Worm (Caenorhabditis elegans) whole organism, midembryonic: ENCODE measurements around the gene dhs-25.

Experiments used
- T22C8.4 ChIP-seq: fragments of 200-800 bp; sonication (Bioruptor generic); IDR thresholded peaks from 2 replicates; pipeline ENCODE4 v1.3.6; 2022; ENCODE audit warnings: missing genetic modification characterization, missing compliant biosample characterization
- cog-1 ChIP-seq: sonication (generic microtip); optimal IDR thresholded peaks from 2 replicates; lab custom pipeline; 2016; ENCODE audit warnings: missing genetic modification characterization, missing compliant biosample characterization
- flt-1 ChIP-seq: fragments of 200-800 bp; sonication (Bioruptor generic); IDR thresholded peaks from 2 replicates; pipeline ENCODE4 v1.3.6; 2022; ENCODE audit warnings: missing genetic modification characterization, missing compliant biosample characterization
- klf-2 ChIP-seq: fragments of 200-800 bp; sonication (Bioruptor generic); conservative IDR thresholded peaks from 2 replicates; pipeline ENCODE4 v1.3.6; 2022; ENCODE audit warnings: missing genetic modification reagents, missing genetic modification characterization, missing compliant biosample characterization
- med-1 ChIP-seq: sonication (generic microtip); optimal IDR thresholded peaks from 2 replicates; lab custom pipeline; 2017; ENCODE audit warnings: missing genetic modification characterization, mild to moderate bottlenecking, missing compliant biosample characterization, antibody characterized with exemption, missing genetic modification reagents; ENCODE audit not compliant: insufficient read depth
- ref-1 ChIP-seq: fragments of 200-800 bp; sonication (Bioruptor generic); conservative IDR thresholded peaks from 2 replicates; pipeline ENCODE4 v1.3.6; 2022; ENCODE audit warnings: missing genetic modification reagents, missing genetic modification characterization, missing compliant biosample characterization
- tab-1 ChIP-seq: fragments of 200-800 bp; sonication (Bioruptor generic); IDR thresholded peaks from 2 replicates; pipeline ENCODE4 v1.3.6; 2022; ENCODE audit warnings: missing genetic modification characterization, missing compliant biosample characterization
- ztf-23 ChIP-seq: fragments of 200-800 bp; sonication (Bioruptor generic); IDR thresholded peaks from 2 replicates; pipeline ENCODE4 v1.3.6; 2022; ENCODE audit warnings: missing genetic modification reagents, missing genetic modification characterization, missing compliant biosample characterization
- ztf-29 ChIP-seq: fragments of 200-800 bp; sonication (Bioruptor generic); IDR thresholded peaks from 2 replicates; pipeline ENCODE4 v1.3.6; 2022; ENCODE audit warnings: missing genetic modification reagents, missing genetic modification characterization, missing compliant biosample characterization

The dhs-25 gene

ce11 chrX:1521387-1521786 is 35.1 kb downstream of the dhs-25 start, which contains the start of gene toca-1:
Gene toca-1, minus strand, starts transcription at chrX:1521487.
- no peak for TF ChIP-seq T22C8.4 (GFP tag; lab: Robert Waterston, UW)

ce11 chrX:1522068-1522467 is 35.7 kb downstream of the dhs-25 start:
- TF ChIP-seq cog-1 (tag; lab: Kevin White, UChicago) (no peak), med-1 (no peak), flt-1 (GFP tag; lab: Robert Waterston, UW) (no peak), ref-1 (GFP tag; lab: Robert Waterston, UW) (no peak), klf-2 (GFP tag; lab: Robert Waterston, UW) (no peak), ztf-29 (GFP tag; lab: Robert Waterston, UW) (no peak), tab-1 (GFP tag; lab: Robert Waterston, UW) (no peak), T22C8.4 (GFP tag; lab: Robert Waterston, UW) (no peak), ztf-23 (GFP tag; lab: Robert Waterston, UW) (no peak)

ce11 chrX:1523272-1523671 is 36.9 kb downstream of the dhs-25 start:
- TF ChIP-seq klf-2 (GFP tag; lab: Robert Waterston, UW) (no peak), flt-1 (GFP tag; lab: Robert Waterston, UW) (no peak), ref-1 (GFP tag; lab: Robert Waterston, UW) (no peak), ztf-23 (GFP tag; lab: Robert Waterston, UW) (no peak), med-1 (no peak), tab-1 (GFP tag; lab: Robert Waterston, UW) (no peak), ztf-29 (GFP tag; lab: Robert Waterston, UW) (no peak), T22C8.4 (GFP tag; lab: Robert Waterston, UW) (no peak), cog-1 (tag; lab: Kevin White, UChicago) (no peak)

ce11 chrX:1524559-1524958 is 38.2 kb downstream of the dhs-25 start:
- TF ChIP-seq cog-1 (tag; lab: Kevin White, UChicago), result peak; percentile 55
- TF ChIP-seq flt-1 (GFP tag; lab: Robert Waterston, UW), result 0 out of 2 replicates have a peak, but pooled peaks have one; percentile 47
- TF ChIP-seq ref-1 (GFP tag; lab: Robert Waterston, UW), result no peak
- no peak for TF ChIP-seq tab-1 (GFP tag; lab: Robert Waterston, UW)

- TF ChIP-seq cog-1 (tag; lab: Kevin White, UChicago), result no peak
- TF ChIP-seq T22C8.4 (GFP tag; lab: Robert Waterston, UW), result 0 out of 2 replicates have a peak, but pooled peaks have one; percentile 32
- TF ChIP-seq ztf-29 (GFP tag; lab: Robert Waterston, UW), result no peak
These were observed 39.3 kb downstream of the dhs-25 start for ce11 chrX:1525511-1526172.

- no peak for TF ChIP-seq cog-1 (tag; lab: Kevin White, UChicago)
- no peak for TF ChIP-seq klf-2 (GFP tag; lab: Robert Waterston, UW)
- no peak for TF ChIP-seq ref-1 (GFP tag; lab: Robert Waterston, UW)
- no peak for TF ChIP-seq tab-1 (GFP tag; lab: Robert Waterston, UW)
- no peak for TF ChIP-seq flt-1 (GFP tag; lab: Robert Waterston, UW)
- no peak for TF ChIP-seq ztf-23 (GFP tag; lab: Robert Waterston, UW)
- no peak for TF ChIP-seq T22C8.4 (GFP tag; lab: Robert Waterston, UW)
- no peak for TF ChIP-seq med-1
- no peak for TF ChIP-seq ztf-29 (GFP tag; lab: Robert Waterston, UW)
These were observed 41.0 kb downstream of the dhs-25 start for ce11 chrX:1527338-1527737.

- no peak for TF ChIP-seq klf-2 (GFP tag; lab: Robert Waterston, UW)
- no peak for TF ChIP-seq tab-1 (GFP tag; lab: Robert Waterston, UW)
- no peak for TF ChIP-seq T22C8.4 (GFP tag; lab: Robert Waterston, UW)
- TF ChIP-seq med-1, result no peak
- TF ChIP-seq ztf-29 (GFP tag; lab: Robert Waterston, UW), result no peak
- no peak for TF ChIP-seq flt-1 (GFP tag; lab: Robert Waterston, UW)
- TF ChIP-seq cog-1 (tag; lab: Kevin White, UChicago), result no peak
- TF ChIP-seq ztf-23 (GFP tag; lab: Robert Waterston, UW), result no peak
- no peak for TF ChIP-seq ref-1 (GFP tag; lab: Robert Waterston, UW)
These were observed 41.8 kb downstream of the dhs-25 start for ce11 chrX:1528107-1528506.

ce11 chrX:1529013-1529412 is 42.7 kb downstream of the dhs-25 start:
- no peak for TF ChIP-seq cog-1 (tag; lab: Kevin White, UChicago)
- TF ChIP-seq med-1, result no peak
- TF ChIP-seq ztf-23 (GFP tag; lab: Robert Waterston, UW), result no peak
- no peak for TF ChIP-seq tab-1 (GFP tag; lab: Robert Waterston, UW)
- TF ChIP-seq T22C8.4 (GFP tag; lab: Robert Waterston, UW), result no peak
- no peak for TF ChIP-seq flt-1 (GFP tag; lab: Robert Waterston, UW)
- TF ChIP-seq klf-2 (GFP tag; lab: Robert Waterston, UW), result no peak
- TF ChIP-seq ref-1 (GFP tag; lab: Robert Waterston, UW), result no peak
- no peak for TF ChIP-seq ztf-29 (GFP tag; lab: Robert Waterston, UW)

- no peak for TF ChIP-seq tab-1 (GFP tag; lab: Robert Waterston, UW)
- TF ChIP-seq ztf-23 (GFP tag; lab: Robert Waterston, UW), result no peak
- TF ChIP-seq cog-1 (tag; lab: Kevin White, UChicago), result no peak
- no peak for TF ChIP-seq T22C8.4 (GFP tag; lab: Robert Waterston, UW)
- no peak for TF ChIP-seq klf-2 (GFP tag; lab: Robert Waterston, UW)
- no peak for TF ChIP-seq med-1
- no peak for TF ChIP-seq ref-1 (GFP tag; lab: Robert Waterston, UW)
- TF ChIP-seq flt-1 (GFP tag; lab: Robert Waterston, UW), result no peak
- no peak for TF ChIP-seq ztf-29 (GFP tag; lab: Robert Waterston, UW)
These were observed 48.9 kb downstream of the dhs-25 start, which contains the start of gene K06A9.3 for ce11 chrX:1535261-1535660. Gene K06A9.3, minus strand, starts transcription at chrX:1535361.
